Fruit fly (Drosophila melanogaster) whole organism: ENCODE measurements around the gene usp.

Experiments used
- CG8478 ChIP-seq: fragments of >200 bp; optimal IDR thresholded peaks from 2 replicates; lab custom pipeline; 2018; ENCODE audit warnings: inconsistent platforms
- Dll ChIP-seq: fragments of >200 bp; optimal IDR thresholded peaks from 2 replicates; lab custom pipeline; 2017
- EcR ChIP-seq, 2 experiments: fragments of >200 bp; optimal IDR thresholded peaks; 2 replicates each; lab custom pipeline; 2017; ENCODE audit warnings: missing biosample characterization in 2 of 2, missing genetic modification characterization in 2 of 2, missing genetic modification reagents in 2 of 2
- pan ChIP-seq: fragments of >200 bp; optimal IDR thresholded peaks from 2 replicates; lab custom pipeline; 2017
- psq ChIP-seq: fragments of >200 bp; optimal IDR thresholded peaks from 2 replicates; lab custom pipeline; 2017
- usp ChIP-seq: fragments of >200 bp; optimal IDR thresholded peaks from 2 replicates; lab custom pipeline; 2017; ENCODE audit warnings: missing biosample characterization, missing genetic modification characterization, mixed read lengths

Gene usp

dm6 chrX:2041981-2042847, at the start of gene usp, which contains the start of gene Actn:
Gene usp (minus strand): TSS chrX:2042311.
Gene Actn (minus strand): TSS chrX:2042311.
- TF ChIP-seq Dll (lab: Kevin White, UChicago) (peak; percentile 39), psq (lab: Kevin White, UChicago) (no peak)

- TF ChIP-seq psq (lab: Kevin White, UChicago) (no peak), Dll (lab: Kevin White, UChicago) (no peak), CG8478 (no peak), usp (GFP tag; lab: Kevin White, UChicago) (no peak), EcR (GFP tag; optimal IDR thresholded peaks at IDR 0.05; lab: Kevin White, UChicago) (no peak), pan (lab: Kevin White, UChicago) (no peak)
These were observed 47.7 kb upstream of the usp start for dm6 chrX:2089812-2090211.

dm6 chrX:2088798-2089197, 46.7 kb upstream of the usp start:
- TF ChIP-seq pan (lab: Kevin White, UChicago) = no peak
- no peak for TF ChIP-seq psq (lab: Kevin White, UChicago)
- no peak for TF ChIP-seq EcR (GFP tag; optimal IDR thresholded peaks at IDR 0.05; lab: Kevin White, UChicago)
- TF ChIP-seq CG8478 = no peak
- TF ChIP-seq usp (GFP tag; lab: Kevin White, UChicago) = no peak
- no peak for TF ChIP-seq Dll (lab: Kevin White, UChicago)

dm6 chrX:2087501-2087900, 45.4 kb upstream of the usp start:
- TF ChIP-seq EcR (GFP tag; optimal IDR thresholded peaks at IDR 0.05; lab: Kevin White, UChicago) = no peak
- no peak for TF ChIP-seq pan (lab: Kevin White, UChicago)
- no peak for TF ChIP-seq psq (lab: Kevin White, UChicago)
- no peak for TF ChIP-seq CG8478

dm6 chrX:2083678-2084162, 41.6 kb upstream of the usp start:
- no peak for TF ChIP-seq psq (lab: Kevin White, UChicago)
- TF ChIP-seq pan (lab: Kevin White, UChicago) = peak; percentile 96
- TF ChIP-seq EcR (GFP tag; optimal IDR thresholded peaks at IDR 0.05; lab: Kevin White, UChicago) = no peak
- no peak for TF ChIP-seq CG8478
- peak; percentile 76 for TF ChIP-seq Dll (lab: Kevin White, UChicago)
- TF ChIP-seq usp (GFP tag; lab: Kevin White, UChicago) = no peak

dm6 chrX:2083109-2083508, 41.0 kb upstream of the usp start:
- TF ChIP-seq Dll (lab: Kevin White, UChicago) (no peak), psq (lab: Kevin White, UChicago) (no peak), usp (GFP tag; lab: Kevin White, UChicago) (no peak), EcR (GFP tag; optimal IDR thresholded peaks at IDR 0.05; lab: Kevin White, UChicago) (no peak), CG8478 (no peak), pan (lab: Kevin White, UChicago) (no peak)

- TF ChIP-seq CG8478 = no peak
- TF ChIP-seq EcR (GFP tag; optimal IDR thresholded peaks at IDR 0.05; lab: Kevin White, UChicago) = no peak
- TF ChIP-seq Dll (lab: Kevin White, UChicago) = no peak
- no peak for TF ChIP-seq pan (lab: Kevin White, UChicago)
- no peak for TF ChIP-seq psq (lab: Kevin White, UChicago)
- TF ChIP-seq usp (GFP tag; lab: Kevin White, UChicago) = no peak
These were observed 39.8 kb upstream of the usp start for dm6 chrX:2081848-2082365.

- no peak for TF ChIP-seq psq (lab: Kevin White, UChicago)
- TF ChIP-seq CG8478 = no peak
- TF ChIP-seq EcR (GFP tag; optimal IDR thresholded peaks at IDR 0.05; lab: Kevin White, UChicago) = no peak
- no peak for TF ChIP-seq usp (GFP tag; lab: Kevin White, UChicago)
- no peak for TF ChIP-seq pan (lab: Kevin White, UChicago)
- TF ChIP-seq Dll (lab: Kevin White, UChicago) = no peak
These were observed 38.3 kb upstream of the usp start, which contains the start of the genes CG16903 and Unc-76 for dm6 chrX:2080367-2080927. Gene CG16903 (minus strand): TSS chrX:2080405. Gene Unc-76 (plus strand): TSS chrX:2080610.

dm6 chrX:2076412-2077357, 34.6 kb upstream of the usp start, which contains the start of gene CG4025:
Gene CG4025 (plus strand): TSS chrX:2076966.
- no peak for TF ChIP-seq CG8478
- no peak for TF ChIP-seq psq (lab: Kevin White, UChicago)
- no peak for TF ChIP-seq pan (lab: Kevin White, UChicago)
- TF ChIP-seq usp (GFP tag; lab: Kevin White, UChicago) = no peak
- no peak for TF ChIP-seq EcR (GFP tag; optimal IDR thresholded peaks at IDR 0.05; lab: Kevin White, UChicago)
- TF ChIP-seq Dll (lab: Kevin White, UChicago) = no peak

- TF ChIP-seq pan (lab: Kevin White, UChicago) = no peak
- no peak for TF ChIP-seq CG8478
- TF ChIP-seq psq (lab: Kevin White, UChicago) = no peak
- no peak for TF ChIP-seq EcR (GFP tag; optimal IDR thresholded peaks at IDR 0.05; lab: Kevin White, UChicago)
These were observed 33.8 kb upstream of the usp start, which contains the start of gene CG4045 for dm6 chrX:2075846-2076377. Gene CG4045 (minus strand): TSS chrX:2075900.
